Fruit fly (Drosophila melanogaster) whole organism, prepupa: ENCODE results near the gene CG10600.

Source experiments
- CG3032 ChIP-seq: fragments of 200-800 bp; optimal IDR thresholded peaks from 2 replicates; lab custom pipeline; 2019; ENCODE audit warnings: missing biosample characterization, mild to moderate bottlenecking, missing genetic modification characterization, moderate library complexity
- CG8319 ChIP-seq: fragments of 200-800 bp; sonication (Bioruptor generic); optimal IDR thresholded peaks from 3 replicates; lab custom pipeline; 2016; ENCODE audit warnings: missing biosample characterization, missing genetic modification characterization
- Eip75B ChIP-seq: fragments of 200-800 bp; sonication (Bioruptor generic); optimal IDR thresholded peaks from 3 replicates; lab custom pipeline; 2016; ENCODE audit warnings: missing biosample characterization, missing genetic modification characterization
- Eip93F ChIP-seq: fragments of 200-800 bp; sonication (Bioruptor generic); optimal IDR thresholded peaks from 2 replicates; lab custom pipeline; 2016; ENCODE audit warnings: missing biosample characterization, mild to moderate bottlenecking, missing genetic modification characterization
- Ets21C ChIP-seq: fragments of 200-800 bp; sonication (Bioruptor generic); optimal IDR thresholded peaks from 3 replicates; lab custom pipeline; 2016; ENCODE audit warnings: missing biosample characterization, missing genetic modification characterization
- Ets96B ChIP-seq: fragments of 200-800 bp; optimal IDR thresholded peaks from 2 replicates; lab custom pipeline; 2019; ENCODE audit warnings: missing biosample characterization, mild to moderate bottlenecking, missing genetic modification characterization, moderate library complexity
- achi ChIP-seq: fragments of 200-800 bp; sonication (Bioruptor generic); optimal IDR thresholded peaks from 3 replicates; lab custom pipeline; 2016; ENCODE audit warnings: missing biosample characterization, missing genetic modification characterization
- spab ChIP-seq: fragments of 200-800 bp; sonication (Bioruptor generic); optimal IDR thresholded peaks from 2 replicates; lab custom pipeline; 2017; ENCODE audit warnings: missing biosample characterization, mild to moderate bottlenecking, missing genetic modification characterization, missing genetic modification reagents
- ss ChIP-seq, 2 experiments: fragments of 200-800 bp; sonication (Bioruptor generic); optimal IDR thresholded peaks; 2 replicates in 1 of 2; 3 replicates in 1 of 2; lab custom pipeline; 2017 to 2018; ENCODE audit warnings: mild to moderate bottlenecking in 2 of 2, missing biosample characterization in 2 of 2, missing genetic modification characterization in 2 of 2, moderate library complexity in 1 of 2

- TF ChIP-seq ss (GFP tag; optimal IDR thresholded peaks at IDR 0.05; lab: Kevin White, UChicago) (peak; percentile 65 to 73), achi (peak; percentile 66), Ets21C (GFP tag; lab: Kevin White, UChicago) (no peak), spab (GFP tag; lab: Kevin White, UChicago) (no peak), Eip93F (GFP tag; lab: Kevin White, UChicago) (no peak), Eip75B (no peak), Ets96B (tag; lab: Kevin White, UChicago) (peak; percentile 24), CG8319 (peak; percentile 53), CG3032 (tag; lab: Kevin White, UChicago) (peak; percentile 50)
These were observed at the start of gene CG10600 for dm6 chr2L:18839143-18839872.
